Worm (Caenorhabditis elegans) whole organism, late embryonic: ENCODE results near the gene tos-1.

Experiments
- C08G9.2 ChIP-seq: sonication (generic microtip); optimal IDR thresholded peaks from 2 replicates; lab custom pipeline; 2016; ENCODE audit warnings: mild to moderate bottlenecking, missing genetic modification characterization, moderate library complexity, missing compliant biosample characterization
- K02D7.2 ChIP-seq: sonication (generic microtip); optimal IDR thresholded peaks from 2 replicates; lab custom pipeline; 2017; ENCODE audit warnings: mild to moderate bottlenecking, missing genetic modification characterization, missing compliant biosample characterization
- Y22D7AL.16 ChIP-seq: sonication (generic microtip); optimal IDR thresholded peaks from 2 replicates; lab custom pipeline; 2016; ENCODE audit warnings: missing genetic modification characterization, missing compliant biosample characterization
- ahr-1 ChIP-seq: sonication (generic microtip); optimal IDR thresholded peaks from 2 replicates; lab custom pipeline; 2016; ENCODE audit warnings: missing genetic modification characterization, missing compliant biosample characterization
- ama-1 ChIP-seq: fragments of 150-350 bp; optimal IDR thresholded peaks from 2 replicates; lab custom pipeline; 2014
- ceh-24 ChIP-seq: sonication (generic microtip); optimal IDR thresholded peaks from 2 replicates; lab custom pipeline; 2016; ENCODE audit warnings: mild to moderate bottlenecking, missing genetic modification characterization, missing compliant biosample characterization
- ceh-45 ChIP-seq: fragments of 200-800 bp; sonication (Bioruptor generic); IDR thresholded peaks from 2 replicates; pipeline ENCODE4 v1.3.6; 2022; ENCODE audit warnings: missing genetic modification reagents, missing genetic modification characterization, missing compliant biosample characterization
- ceh-48 ChIP-seq: sonication (generic microtip); optimal IDR thresholded peaks from 2 replicates; lab custom pipeline; 2016; ENCODE audit warnings: missing genetic modification characterization, inconsistent platforms, missing compliant biosample characterization
- ceh-6 ChIP-seq: fragments of 200-800 bp; sonication (Bioruptor generic); optimal IDR thresholded peaks from 2 replicates; lab custom pipeline; 2018; ENCODE audit warnings: mild to moderate bottlenecking, missing genetic modification characterization, missing compliant biosample characterization
- ceh-9 ChIP-seq: sonication (generic microtip); optimal IDR thresholded peaks from 2 replicates; lab custom pipeline; 2016; ENCODE audit warnings: mild to moderate bottlenecking, missing genetic modification characterization, inconsistent platforms, missing compliant biosample characterization
- dmd-4 ChIP-seq: sonication (generic microtip); optimal IDR thresholded peaks from 2 replicates; lab custom pipeline; 2016; ENCODE audit warnings: borderline replicate concordance, missing genetic modification characterization, missing compliant biosample characterization
- dve-1 ChIP-seq: sonication (generic microtip); optimal IDR thresholded peaks from 2 replicates; lab custom pipeline; 2017; ENCODE audit warnings: antibody characterized with exemption, mild to moderate bottlenecking, missing genetic modification characterization, missing compliant biosample characterization
- elt-2 ChIP-seq: sonication (generic microtip); optimal IDR thresholded peaks from 2 replicates; lab custom pipeline; 2016; ENCODE audit warnings: missing genetic modification reagents, missing genetic modification characterization, missing compliant biosample characterization
- fkh-6 ChIP-seq: sonication (generic microtip); optimal IDR thresholded peaks from 2 replicates; lab custom pipeline; 2016; ENCODE audit warnings: missing genetic modification characterization, missing compliant biosample characterization
- gmeb-2 ChIP-seq: sonication (generic microtip); optimal IDR thresholded peaks from 2 replicates; lab custom pipeline; 2016; ENCODE audit warnings: missing genetic modification characterization, inconsistent platforms, missing compliant biosample characterization
- hlh-15 ChIP-seq: sonication (generic microtip); optimal IDR thresholded peaks from 2 replicates; lab custom pipeline; 2016; ENCODE audit warnings: missing genetic modification characterization, missing compliant biosample characterization
- hlh-30 ChIP-seq: sonication (generic microtip); optimal IDR thresholded peaks from 2 replicates; lab custom pipeline; 2017; ENCODE audit warnings: antibody characterized with exemption, missing genetic modification characterization, missing compliant biosample characterization; ENCODE audit not compliant: insufficient read depth
- lim-6 ChIP-seq: sonication (generic microtip); optimal IDR thresholded peaks from 2 replicates; lab custom pipeline; 2016; ENCODE audit warnings: missing genetic modification characterization, missing compliant biosample characterization
- lin-11 ChIP-seq: fragments of 200-800 bp; sonication (Bioruptor generic); optimal IDR thresholded peaks from 2 replicates; lab custom pipeline; 2018; ENCODE audit warnings: mild to moderate bottlenecking, missing genetic modification characterization, missing compliant biosample characterization
- mec-3 ChIP-seq: sonication (generic microtip); optimal IDR thresholded peaks from 2 replicates; lab custom pipeline; 2016; ENCODE audit warnings: borderline replicate concordance, missing genetic modification characterization, missing compliant biosample characterization
- nfya-1 ChIP-seq: sonication (generic microtip); optimal IDR thresholded peaks from 2 replicates; lab custom pipeline; 2017; ENCODE audit warnings: missing genetic modification characterization, mild to moderate bottlenecking, missing compliant biosample characterization, antibody characterized with exemption, moderate library complexity
- nhr-11 ChIP-seq: fragments of 150-350 bp; optimal IDR thresholded peaks from 2 replicates; lab custom pipeline; 2014; ENCODE audit warnings: missing biosample characterization, missing genetic modification characterization
- pat-9 ChIP-seq: fragments of 200-800 bp; sonication (Bioruptor generic); optimal IDR thresholded peaks from 2 replicates; lab custom pipeline; 2018; ENCODE audit warnings: mild to moderate bottlenecking, missing genetic modification characterization, moderate library complexity, missing compliant biosample characterization
- pax-1 ChIP-seq: fragments of 150-350 bp; optimal IDR thresholded peaks from 2 replicates; lab custom pipeline; 2014; ENCODE audit warnings: missing biosample characterization, missing genetic modification characterization
- pha-2 ChIP-seq: sonication (generic microtip); optimal IDR thresholded peaks from 2 replicates; lab custom pipeline; 2017; ENCODE audit warnings: mild to moderate bottlenecking, missing genetic modification characterization, missing compliant biosample characterization
- pha-4 ChIP-seq: fragments of 150-350 bp; optimal IDR thresholded peaks from 2 replicates; lab custom pipeline; 2018; ENCODE audit warnings: missing biosample characterization, missing genetic modification reagents, missing genetic modification characterization
- pros-1 ChIP-seq: fragments of 150-350 bp; optimal IDR thresholded peaks from 2 replicates; lab custom pipeline; 2014; ENCODE audit warnings: missing biosample characterization, missing genetic modification reagents, missing genetic modification characterization
- rnt-1 ChIP-seq: sonication (generic microtip); optimal IDR thresholded peaks from 2 replicates; lab custom pipeline; 2016; ENCODE audit warnings: missing genetic modification characterization, missing compliant biosample characterization
- tbx-2 ChIP-seq: sonication (generic microtip); optimal IDR thresholded peaks from 2 replicates; lab custom pipeline; 2016; ENCODE audit warnings: missing genetic modification characterization, missing compliant biosample characterization
- unc-3 ChIP-seq, 2 experiments: fragments of 200-800 bp in 1 of 2; sonication (Bioruptor generic) in 1 of 2; sonication (generic microtip) in 1 of 2; conservative IDR thresholded peaks in 1 of 2; optimal IDR thresholded peaks in 1 of 2; 2 replicates each; pipeline versions ENCODE4 v1.3.6 to Lab custom; 2016 to 2022; ENCODE audit warnings: missing compliant biosample characterization in 2 of 2, missing genetic modification characterization in 2 of 2, missing genetic modification reagents in 1 of 2
- unc-42 ChIP-seq: sonication (generic microtip); optimal IDR thresholded peaks from 2 replicates; lab custom pipeline; 2016; ENCODE audit warnings: missing genotype, missing genetic modification characterization, missing compliant biosample characterization
- unc-55 ChIP-seq: sonication (generic microtip); optimal IDR thresholded peaks from 2 replicates; lab custom pipeline; 2017; ENCODE audit warnings: missing biosample characterization, missing genetic modification reagents, missing genetic modification characterization

The tos-1 gene

DNA sequence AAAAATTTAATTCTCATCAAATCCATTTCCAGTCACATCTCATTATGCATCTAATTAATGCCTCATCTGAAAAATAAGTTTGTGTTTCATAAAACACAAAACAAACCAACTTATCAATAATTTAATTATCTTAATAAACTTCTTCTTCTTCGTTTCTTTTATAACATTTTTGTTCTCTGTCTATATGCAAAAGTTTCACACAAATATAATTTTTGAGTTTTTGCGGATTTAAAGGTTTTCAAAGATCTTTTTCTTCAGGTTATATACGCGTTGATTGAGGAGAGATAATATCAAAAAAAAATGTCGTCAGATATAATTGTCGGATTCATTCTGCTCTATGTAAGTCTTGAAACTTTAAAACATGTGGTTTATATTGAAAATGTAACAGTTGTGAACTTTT lies 5.7 kb upstream of the tos-1 start, which contains the start of gene srx-47:
Gene srx-47 (plus strand): TSS at position 301 of the 400 bp plus-strand sequence.
- TF ChIP-seq nhr-11 (tag; lab: Kevin White, UChicago) (no peak), C08G9.2 (tag; lab: Kevin White, UChicago) (no peak), dmd-4 (tag; lab: Kevin White, UChicago) (no peak), mec-3 (tag; lab: Kevin White, UChicago) (no peak), pha-4 (no peak), pat-9 (tag; lab: Kevin White, UChicago) (no peak), pros-1 (tag; lab: Kevin White, UChicago) (no peak), rnt-1 (no peak), unc-3 (GFP tag; conservative IDR thresholded peaks at IDR 0.05; lab: Robert Waterston, UW) (no peak), unc-3 (tag; optimal IDR thresholded peaks at IDR 0.05; lab: Kevin White, UChicago) (no peak)
- TF ChIP-seq, all 69 proteins: peak for 0

DNA sequence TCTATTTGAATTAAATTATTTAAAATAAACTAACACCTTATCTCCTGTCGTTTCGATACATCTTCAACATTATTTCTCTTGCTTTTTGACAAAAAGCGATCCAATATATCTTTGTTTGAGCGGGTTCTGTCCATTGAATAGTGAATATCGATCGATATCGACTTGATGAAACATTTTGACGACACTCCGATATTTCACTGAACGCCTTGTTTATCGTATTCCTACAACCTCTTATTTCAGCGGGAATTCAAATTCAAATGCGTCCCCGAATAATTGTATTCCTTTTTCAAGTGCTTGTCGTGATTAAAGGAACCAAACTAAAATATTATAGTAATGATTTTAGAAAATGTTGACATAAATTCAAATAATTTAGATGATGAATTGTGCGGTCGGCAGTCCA lies 2.8 kb upstream of the tos-1 start, which contains the start of the genes K07B1.7 and try-5:
Gene K07B1.7 (minus strand): TSS at position 159 of the 400 bp plus-strand sequence.
Gene try-5 (plus strand): TSS at position 241 of the 400 bp plus-strand sequence.
- TF ChIP-seq elt-2 (tag; lab: Kevin White, UChicago) (no peak), ceh-48 (tag; lab: Kevin White, UChicago) (peak; percentile 77), hlh-30 (tag; lab: Kevin White, UChicago) (peak; percentile 3), ahr-1 (tag; lab: Kevin White, UChicago) (no peak), unc-42 (tag; lab: Kevin White, UChicago) (peak; percentile 41), fkh-6 (tag; lab: Kevin White, UChicago) (no peak), ceh-24 (tag; lab: Kevin White, UChicago) (no peak), lin-11 (no peak), nfya-1 (tag; lab: Kevin White, UChicago) (peak; percentile 21), pax-1 (tag; lab: Kevin White, UChicago) (peak; percentile 47), gmeb-2 (tag; lab: Kevin White, UChicago) (no peak), unc-3 (GFP tag; conservative IDR thresholded peaks at IDR 0.05; lab: Robert Waterston, UW) (no peak), unc-3 (tag; optimal IDR thresholded peaks at IDR 0.05; lab: Kevin White, UChicago) (no peak), ceh-45 (GFP tag; lab: Robert Waterston, UW) (no peak)

DNA sequence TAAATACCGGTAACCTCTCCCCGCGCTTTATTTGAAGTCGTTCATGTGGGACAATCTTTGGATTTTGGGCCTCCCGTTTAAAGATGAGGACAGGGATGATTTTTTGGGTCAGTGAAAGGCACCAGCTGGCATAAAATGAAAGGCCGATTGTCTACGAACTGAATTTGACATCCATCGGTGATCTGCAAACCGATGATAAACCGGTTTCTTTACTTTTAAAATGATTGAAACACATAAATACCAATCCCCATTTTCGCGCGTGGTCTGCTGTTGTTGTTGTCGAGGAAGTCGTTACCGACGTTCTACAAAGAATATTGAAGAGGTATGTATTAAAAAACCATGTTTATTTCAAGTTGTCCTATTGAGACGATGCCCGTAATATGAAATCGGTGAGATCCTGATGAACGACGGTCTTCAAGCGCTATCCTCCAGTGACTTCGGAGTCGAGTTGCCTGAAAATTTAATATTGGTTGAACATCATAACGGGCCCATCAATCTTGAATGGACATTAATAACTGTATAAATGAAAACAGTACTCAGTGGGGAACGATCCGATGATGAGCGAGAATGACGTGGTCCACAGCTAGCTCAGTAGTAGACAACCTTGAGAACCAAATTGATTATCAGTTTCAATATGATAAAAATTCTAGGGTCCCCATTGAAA lies 906 bp downstream of the tos-1 start:
- TF ChIP-seq ceh-6 (no peak), hlh-30 (tag; lab: Kevin White, UChicago) (no peak), Y22D7AL.16 (tag; lab: Kevin White, UChicago) (no peak), K02D7.2 (tag; lab: Kevin White, UChicago) (no peak), unc-55 (GFP tag; lab: Kevin White, UChicago) (no peak), pha-2 (tag; lab: Kevin White, UChicago) (no peak), ceh-9 (tag; lab: Kevin White, UChicago) (no peak), tbx-2 (no peak), fkh-6 (tag; lab: Kevin White, UChicago) (no peak), lim-6 (tag; lab: Kevin White, UChicago) (no peak)

DNA sequence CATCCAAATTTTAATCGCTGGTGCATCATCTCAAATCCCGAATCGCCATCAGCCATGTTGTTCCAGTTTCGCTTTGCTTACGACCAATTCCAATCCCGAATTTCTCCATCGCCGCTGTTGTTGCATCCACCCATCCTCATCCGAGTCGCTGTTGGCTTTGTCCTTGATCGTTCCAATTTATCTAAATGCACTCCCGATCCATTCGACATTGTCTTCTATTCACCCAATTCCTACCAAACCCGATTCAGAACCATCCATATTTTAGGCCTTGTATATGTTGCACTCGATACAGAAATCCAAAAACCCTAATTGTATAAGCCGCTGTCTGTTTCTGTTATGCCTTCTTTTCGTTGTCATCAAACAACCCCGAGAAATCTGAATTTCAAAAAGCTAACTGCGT lies 3.7 kb downstream of the tos-1 start:
- TF ChIP-seq dve-1 (tag; lab: Kevin White, UChicago): no peak
- TF ChIP-seq hlh-15 (tag; lab: Kevin White, UChicago): no peak
- TF ChIP-seq ama-1: peak; percentile 32
- 0 out of 2 replicates have a peak, but pooled peaks have one; percentile 28 for TF ChIP-seq unc-3 (GFP tag; conservative IDR thresholded peaks at IDR 0.05; lab: Robert Waterston, UW)
- no peak for TF ChIP-seq unc-3 (tag; optimal IDR thresholded peaks at IDR 0.05; lab: Kevin White, UChicago)
- TF ChIP-seq, all 69 proteins: peak for 2
